Fruit fly (Drosophila melanogaster): Measurements from ENCODE around the gene CG11590.

DNA sequence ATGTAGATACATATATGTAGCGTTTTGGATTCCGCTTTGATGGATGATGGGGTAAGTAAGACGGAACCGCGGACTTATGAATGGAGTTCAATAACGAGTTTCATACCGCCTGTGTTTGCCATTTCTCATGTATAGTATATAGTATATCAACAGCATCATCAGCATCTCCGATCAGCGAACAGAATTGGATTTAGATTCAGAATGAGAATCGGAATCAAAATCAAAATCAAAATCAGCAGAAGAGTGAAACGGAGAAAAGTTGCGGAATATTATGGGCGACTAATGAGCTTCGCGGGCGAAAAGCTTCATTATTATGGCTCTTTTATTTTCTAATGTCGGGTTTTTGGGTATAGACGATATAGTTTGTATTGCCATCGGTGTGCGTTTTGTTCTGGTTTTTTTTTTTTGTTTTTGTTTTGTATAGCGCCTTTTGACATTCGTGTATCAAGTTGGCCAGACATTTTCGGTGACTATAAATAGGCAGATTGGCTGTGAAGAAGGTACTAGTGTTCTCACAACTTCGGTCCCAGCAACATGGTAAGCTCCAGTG, 15.8 kb upstream of the CG11590 start, which contains the start of gene CG32603:
- TF ChIP-seq CG8478 (optimal IDR thresholded peaks at IDR 0.05) (no peak), CTCF (optimal IDR thresholded peaks at IDR 0.05) (no peak)

Data from S2 (cell line).